ENCODE assay signal across 3 worm cellular contexts in the genomic region with DNA sequence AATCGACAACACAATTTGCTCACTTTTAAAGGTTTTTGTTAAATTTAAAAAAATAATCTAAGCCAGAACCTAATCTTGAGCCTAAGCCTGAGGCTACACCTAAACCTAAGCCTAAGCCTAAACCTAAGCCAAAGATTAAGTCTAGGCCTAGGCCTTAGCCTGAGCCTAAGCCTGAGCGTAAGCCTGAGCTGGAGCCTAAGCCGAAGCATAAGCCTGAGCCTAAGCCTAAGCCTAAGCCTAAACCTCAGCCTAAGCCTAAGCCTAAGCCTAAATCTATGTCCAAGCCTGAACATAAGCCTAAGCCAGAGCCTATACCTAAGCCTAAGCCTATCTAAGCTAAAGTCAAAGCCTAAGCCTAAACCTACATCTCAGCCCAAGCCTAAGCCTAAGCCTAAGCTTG.
A peak's percentile ranks its signal among the peaks of the same experiment; 100 is the strongest.
TF ChIP-seq lines count a peak whose summit lies in the region.

No protein-coding gene starts in this region.

TF ChIP-seq in whole organism, early embryonic, 17 proteins besides CTCF, POLR2A, EP300 and RAD21:
- TF ChIP-seq flt-1 (GFP tag; IDR thresholded peaks at IDR 0.05; lab: Robert Waterston, UW) (no peak), ceh-36 (tag; optimal IDR thresholded peaks at IDR 0.05; lab: Kevin White, UChicago) (peak; percentile 79)

TF ChIP-seq in whole organism, late embryonic, 69 proteins besides CTCF, POLR2A, EP300 and RAD21:
- peak; percentile 75 for TF ChIP-seq dve-1 (tag; optimal IDR thresholded peaks at IDR 0.05; lab: Kevin White, UChicago)
- no peak for TF ChIP-seq rnt-1 (tag; optimal IDR thresholded peaks at IDR 0.05; lab: Kevin White, UChicago)
- no peak for TF ChIP-seq nfya-1 (tag; optimal IDR thresholded peaks at IDR 0.05; lab: Kevin White, UChicago)
- no peak for TF ChIP-seq nhr-11 (tag; optimal IDR thresholded peaks at IDR 0.05; lab: Kevin White, UChicago)
- no peak for TF ChIP-seq ztf-16 (tag; optimal IDR thresholded peaks at IDR 0.05; lab: Kevin White, UChicago)
- no peak for TF ChIP-seq pha-4 (tag; optimal IDR thresholded peaks at IDR 0.05; lab: Kevin White, UChicago)

TF ChIP-seq in whole organism, midembryonic, 9 proteins besides CTCF, POLR2A, EP300 and RAD21:
- TF ChIP-seq flt-1 (GFP tag; IDR thresholded peaks at IDR 0.05; lab: Robert Waterston, UW) = 0 out of 2 replicates have a peak, but pooled peaks have one; percentile 10
- TF ChIP-seq ref-1 (GFP tag; conservative IDR thresholded peaks at IDR 0.05; lab: Robert Waterston, UW) = no peak
